Worm (Caenorhabditis elegans): Measurements from ENCODE around the gene Y52D5A.2.
"Not testable (repeated sequence)": the region's sequence is repeated elsewhere in the genome, so short reads cannot be mapped to it uniquely, and the experiment has no call there.

The Y52D5A.2 gene

DNA sequence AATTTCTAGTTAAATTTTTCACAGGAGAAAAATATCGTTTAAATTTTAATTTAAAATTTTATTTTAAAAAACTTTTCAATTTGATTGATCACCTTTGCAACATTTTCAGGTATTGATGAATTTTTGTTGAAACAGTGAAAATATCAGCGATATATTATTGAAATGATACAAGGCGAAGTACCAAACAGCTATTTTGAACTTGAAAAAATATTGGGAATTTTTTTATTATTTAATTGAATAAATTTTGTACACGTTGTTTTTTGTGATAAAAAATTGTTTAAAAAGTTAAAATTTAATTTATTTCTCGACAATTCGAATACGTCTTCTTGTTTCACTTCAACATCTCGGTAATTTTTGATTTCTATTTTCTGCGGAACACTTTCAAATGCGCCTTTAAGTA, 29.4 kb upstream of the Y52D5A.2 start, which contains the start of gene B0273.1:
Gene B0273.1 (plus strand): TSS at position 301 of the 400 bp plus-strand sequence.
- TF ChIP-seq mef-2 (tag; optimal IDR thresholded peaks at IDR 0.05) (no peak), unc-130 (tag; optimal IDR thresholded peaks at IDR 0.05) (no peak), snu-23 (GFP tag; optimal IDR thresholded peaks at IDR 0.05) (no peak), C34B4.2 (tag; optimal IDR thresholded peaks at IDR 0.05) (no peak), efl-3 (GFP tag; optimal IDR thresholded peaks at IDR 0.05) (no peak)

DNA sequence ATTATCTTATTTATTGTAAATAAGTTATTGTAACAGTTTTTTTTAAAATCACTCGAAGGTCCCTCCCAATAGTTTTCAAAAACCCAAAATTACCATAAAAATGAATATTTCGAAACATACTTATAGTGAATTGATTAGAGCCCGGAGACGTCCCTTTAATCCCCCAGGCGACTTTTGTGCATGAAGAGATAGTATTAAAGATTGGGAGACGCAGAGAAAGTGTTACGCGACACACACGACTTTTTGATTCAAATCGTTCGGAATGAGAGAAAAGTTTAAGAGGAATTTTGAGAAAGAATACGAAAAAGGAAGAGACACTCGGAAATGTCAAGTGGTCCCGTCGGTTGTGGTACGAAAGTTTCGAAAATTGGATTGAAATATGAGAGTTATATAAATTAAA, 28.8 kb upstream of the Y52D5A.2 start:
- no peak for TF ChIP-seq zip-4 (GFP tag; optimal IDR thresholded peaks at IDR 0.05)
- no peak for TF ChIP-seq ceh-63 (GFP tag; optimal IDR thresholded peaks at IDR 0.05)
- no peak for TF ChIP-seq hlh-4 (tag; optimal IDR thresholded peaks at IDR 0.05)

DNA sequence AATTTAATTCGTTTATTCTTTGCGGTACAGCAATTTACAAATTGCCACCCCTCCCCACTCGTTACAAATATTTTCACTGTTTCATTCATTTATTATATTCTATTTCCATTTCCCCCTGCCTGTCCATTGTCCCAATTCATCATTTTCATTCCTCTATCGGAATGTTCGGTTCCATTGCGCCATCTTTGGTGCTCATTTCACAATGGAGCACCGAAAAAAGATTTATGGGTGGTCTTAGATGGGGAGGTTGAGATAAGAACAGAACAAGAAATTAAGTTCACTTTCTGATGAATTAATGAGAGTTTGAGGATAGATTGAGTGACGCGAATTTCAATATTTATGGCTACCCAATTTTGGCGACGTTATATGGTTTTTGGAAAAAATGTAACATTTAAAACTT, 27.9 kb upstream of the Y52D5A.2 start:
- TF ChIP-seq egl-27 (tag; optimal IDR thresholded peaks at IDR 0.05) (no peak), pax-3 (tag; optimal IDR thresholded peaks at IDR 0.05) (no peak), ceh-90 (tag; optimal IDR thresholded peaks at IDR 0.05) (no peak), lin-39 (tag; optimal IDR thresholded peaks at IDR 0.05) (no peak), fkh-10 (GFP tag; optimal IDR thresholded peaks at IDR 0.05) (no peak), C04F5.9 (tag; optimal IDR thresholded peaks at IDR 0.05) (no peak), elt-3 (tag; optimal IDR thresholded peaks at IDR 0.05) (no peak), lin-15B (tag; optimal IDR thresholded peaks at IDR 0.05) (no peak), dsc-1 (tag; optimal IDR thresholded peaks at IDR 0.05) (no peak), lin-14 (GFP tag; optimal IDR thresholded peaks at IDR 0.05) (no peak), elt-2 (tag; optimal IDR thresholded peaks at IDR 0.05) (no peak), alr-1 (tag; optimal IDR thresholded peaks at IDR 0.05; ENCODE audit: borderline replicate concordance) (no peak)

DNA sequence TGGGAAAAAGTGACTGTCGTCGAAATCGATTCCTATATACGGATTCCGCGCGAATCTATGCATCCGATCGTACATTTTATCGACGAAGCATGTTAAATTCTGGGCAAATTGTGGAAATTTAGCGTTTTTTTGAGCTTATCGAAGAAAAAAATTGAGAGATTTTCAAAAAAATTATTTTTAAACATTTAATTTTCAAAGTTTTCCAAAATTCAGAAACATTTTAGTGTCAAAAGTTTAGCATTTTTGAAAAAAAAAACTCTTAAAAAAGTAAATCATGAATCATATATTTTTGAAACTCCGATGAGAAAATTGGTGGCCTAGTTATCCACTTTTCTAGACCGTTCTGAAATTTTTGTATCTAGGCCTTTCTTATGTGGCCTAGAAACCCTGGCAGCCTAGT, 26.8 kb upstream of the Y52D5A.2 start, which contains the start of gene B0273.115:
Gene B0273.115 (minus strand): TSS at position 101 of the 400 bp plus-strand sequence.
- not testable (repeated sequence) for TF ChIP-seq pag-3 (tag; optimal IDR thresholded peaks at IDR 0.05; ENCODE audit: borderline replicate concordance, insufficient read depth); elt-2 (tag; optimal IDR thresholded peaks at IDR 0.05); xbp-1 (tag; optimal IDR thresholded peaks at IDR 0.05)

DNA sequence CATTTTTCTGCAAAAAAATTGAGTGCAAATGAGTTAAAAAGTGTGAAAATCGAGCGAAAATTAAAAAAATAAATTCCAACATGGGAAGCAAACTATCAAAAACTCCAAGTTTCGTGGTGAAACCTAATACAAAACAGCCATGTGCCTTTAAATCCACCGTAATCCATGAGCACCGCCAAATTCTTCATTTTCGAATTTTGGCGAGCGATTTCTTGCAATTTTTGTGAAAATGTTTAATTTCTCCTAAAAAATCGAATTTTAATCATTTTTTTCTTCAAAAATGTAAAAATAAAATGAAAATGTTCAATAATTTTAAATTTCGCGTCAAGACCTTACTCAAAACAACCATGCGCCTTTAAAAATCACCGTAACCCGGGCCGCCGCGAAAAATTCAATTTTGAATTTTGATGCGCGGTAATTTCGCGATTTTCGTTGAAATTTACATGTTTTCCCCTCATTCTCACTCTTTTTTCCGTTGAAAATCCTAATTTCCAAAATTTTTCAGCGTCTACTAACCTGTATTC, 22.0 kb upstream of the Y52D5A.2 start, which contains the start of the genes snpc-3.1 and puf-7:
Gene snpc-3.1 (minus strand): TSS at position 51 of the 524 bp plus-strand sequence.
Gene puf-7 (plus strand): TSS at position 506 of the 524 bp plus-strand sequence.
- TF ChIP-seq nhr-76 (tag; optimal IDR thresholded peaks at IDR 0.05); unc-86 (tag; optimal IDR thresholded peaks at IDR 0.05); unc-98 (GFP tag; IDR thresholded peaks at IDR 0.05): not testable (repeated sequence)

DNA sequence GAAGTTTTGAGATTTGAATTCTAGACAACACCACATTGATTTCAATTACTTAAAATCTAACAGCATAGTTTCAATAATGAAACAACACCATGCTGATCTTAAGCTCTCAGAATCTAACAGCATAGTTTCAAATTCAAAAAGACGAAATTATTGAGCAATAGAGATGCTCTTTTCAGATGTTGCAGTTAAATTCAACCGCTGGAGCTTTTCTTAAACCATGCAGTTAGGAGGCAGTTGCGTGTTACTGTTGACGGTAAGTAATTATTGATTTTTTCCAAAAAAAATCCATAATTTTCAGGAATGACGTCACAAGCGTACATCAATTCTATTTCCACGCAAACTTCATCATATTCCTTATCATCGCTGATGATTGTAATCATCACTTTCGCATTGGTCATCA, 18.4 kb upstream of the Y52D5A.2 start, which contains the start of gene T11F8.5:
Gene T11F8.5 (plus strand): TSS at position 301 of the 400 bp plus-strand sequence.
- no peak for TF ChIP-seq nhr-90 (tag; optimal IDR thresholded peaks at IDR 0.05; ENCODE audit: poor library complexity)
- TF ChIP-seq tbx-2 (tag; optimal IDR thresholded peaks at IDR 0.05): no peak
- no peak for TF ChIP-seq dsc-1 (tag; optimal IDR thresholded peaks at IDR 0.05)
- TF ChIP-seq sup-37 (GFP tag; optimal IDR thresholded peaks at IDR 0.05): no peak
- no peak for TF ChIP-seq ceh-90 (tag; optimal IDR thresholded peaks at IDR 0.05)
- TF ChIP-seq skn-1 (tag; optimal IDR thresholded peaks at IDR 0.05): no peak
- TF ChIP-seq lin-14 (GFP tag; optimal IDR thresholded peaks at IDR 0.05): no peak
- TF ChIP-seq tlp-1 (tag; optimal IDR thresholded peaks at IDR 0.05): no peak
- TF ChIP-seq pag-3 (tag; optimal IDR thresholded peaks at IDR 0.05; ENCODE audit: borderline replicate concordance, insufficient read depth): no peak
- no peak for TF ChIP-seq swsn-7 (tag; optimal IDR thresholded peaks at IDR 0.05)
- no peak for TF ChIP-seq mdl-1 (tag; optimal IDR thresholded peaks at IDR 0.05)
- no peak for TF ChIP-seq vab-15 (tag; optimal IDR thresholded peaks at IDR 0.05)
- no peak for TF ChIP-seq lin-15B (tag; optimal IDR thresholded peaks at IDR 0.05)
- no peak for TF ChIP-seq rnt-1 (tag; optimal IDR thresholded peaks at IDR 0.05)
- no peak for TF ChIP-seq dpl-1 (GFP tag; optimal IDR thresholded peaks at IDR 0.05)
- TF ChIP-seq grh-1 (GFP tag; IDR thresholded peaks at IDR 0.05): no peak
- no peak for TF ChIP-seq ama-1 (optimal IDR thresholded peaks at IDR 0.05)
- no peak for TF ChIP-seq efl-3 (GFP tag; optimal IDR thresholded peaks at IDR 0.05)

Measured in whole organism, L1 larva.